Worm (Caenorhabditis elegans): Measurements from ENCODE around the gene F53G2.1.

The F53G2.1 gene

DNA sequence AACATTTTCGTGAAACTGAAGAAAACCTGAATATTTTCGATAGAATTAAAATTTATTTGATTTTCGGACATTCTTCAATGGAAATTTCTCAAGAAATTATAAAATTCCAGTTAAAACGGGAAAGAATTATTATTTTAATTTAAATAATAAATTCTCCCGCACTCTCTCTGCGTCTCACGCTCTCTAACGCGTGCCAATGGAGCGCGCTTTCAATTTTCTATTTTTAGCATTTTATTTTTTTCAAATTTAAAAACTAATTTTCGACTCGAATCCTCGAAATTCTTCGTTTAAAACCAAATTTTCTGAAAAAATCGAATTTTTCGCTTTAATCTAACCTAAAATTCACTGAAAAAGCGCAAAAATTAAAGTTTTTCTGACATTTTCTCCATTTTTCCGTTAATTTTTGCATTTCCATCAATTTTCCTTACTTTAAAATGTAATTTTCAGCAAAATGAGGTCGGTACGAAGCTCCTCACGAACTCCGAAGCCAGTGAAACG is 16.0 kb downstream of the F53G2.1 start, which contains the start of gene gbas-1 (continued):
- TF ChIP-seq xbp-1 (tag; optimal IDR thresholded peaks at IDR 0.05) (peak; percentile 38), hpl-2 (GFP tag; optimal IDR thresholded peaks at IDR 0.05) (no peak), skn-1 (tag; optimal IDR thresholded peaks at IDR 0.05) (peak; percentile 57), nhr-47 (tag; optimal IDR thresholded peaks at IDR 0.05) (no peak), sptf-1 (tag; optimal IDR thresholded peaks at IDR 0.05) (no peak), tlp-1 (tag; optimal IDR thresholded peaks at IDR 0.05) (no peak), hlh-17 (GFP tag; optimal IDR thresholded peaks at IDR 0.05; ENCODE audit: borderline replicate concordance) (no peak), nhr-84 (tag; optimal IDR thresholded peaks at IDR 0.05) (no peak), dsc-1 (tag; optimal IDR thresholded peaks at IDR 0.05) (no peak), tbx-2 (tag; optimal IDR thresholded peaks at IDR 0.05) (peak; percentile 51), nhr-11 (tag; optimal IDR thresholded peaks at IDR 0.05) (no peak), C34B4.2 (tag; optimal IDR thresholded peaks at IDR 0.05) (no peak), blmp-1 (tag; optimal IDR thresholded peaks at IDR 0.05) (peak; percentile 24), unc-86 (tag; optimal IDR thresholded peaks at IDR 0.05) (peak; percentile 20), mef-2 (tag; optimal IDR thresholded peaks at IDR 0.05) (peak; percentile 82), lir-3 (tag; optimal IDR thresholded peaks at IDR 0.05; ENCODE audit: poor library complexity) (no peak), nhr-19 (GFP tag; conservative IDR thresholded peaks at IDR 0.05) (peak; percentile 45), egl-13 (tag; optimal IDR thresholded peaks at IDR 0.05) (no peak), rnt-1 (tag; optimal IDR thresholded peaks at IDR 0.05) (peak; percentile 25), fkh-10 (GFP tag; optimal IDR thresholded peaks at IDR 0.05) (no peak), fos-1 (tag; optimal IDR thresholded peaks at IDR 0.05) (no peak), F16B12.6 (tag; optimal IDR thresholded peaks at IDR 0.05) (peak; percentile 10), vab-15 (tag; optimal IDR thresholded peaks at IDR 0.05) (no peak), snu-23 (GFP tag; optimal IDR thresholded peaks at IDR 0.05) (peak; percentile 49), nhr-20 (tag; optimal IDR thresholded peaks at IDR 0.05) (no peak), elt-2 (tag; optimal IDR thresholded peaks at IDR 0.05) (no peak), fkh-4 (tag; optimal IDR thresholded peaks at IDR 0.05; ENCODE audit: borderline replicate concordance) (no peak), zag-1 (tag; optimal IDR thresholded peaks at IDR 0.05) (no peak), unc-98 (GFP tag; IDR thresholded peaks at IDR 0.05) (no peak), unc-30 (tag; optimal IDR thresholded peaks at IDR 0.05) (no peak), Y116A8C.19 (tag; optimal IDR thresholded peaks at IDR 0.05; ENCODE audit: borderline replicate concordance) (no peak), dpl-1 (GFP tag; optimal IDR thresholded peaks at IDR 0.05) (peak; percentile 78 to 88 (median 80)), swsn-7 (tag; optimal IDR thresholded peaks at IDR 0.05) (peak; percentile 38), mep-1 (tag; optimal IDR thresholded peaks at IDR 0.05) (peak; percentile 66), efl-3 (GFP tag; optimal IDR thresholded peaks at IDR 0.05) (no peak), lin-15B (tag; optimal IDR thresholded peaks at IDR 0.05) (no peak), isw-1 (GFP tag; IDR thresholded peaks at IDR 0.05) (peak; percentile 52)

DNA sequence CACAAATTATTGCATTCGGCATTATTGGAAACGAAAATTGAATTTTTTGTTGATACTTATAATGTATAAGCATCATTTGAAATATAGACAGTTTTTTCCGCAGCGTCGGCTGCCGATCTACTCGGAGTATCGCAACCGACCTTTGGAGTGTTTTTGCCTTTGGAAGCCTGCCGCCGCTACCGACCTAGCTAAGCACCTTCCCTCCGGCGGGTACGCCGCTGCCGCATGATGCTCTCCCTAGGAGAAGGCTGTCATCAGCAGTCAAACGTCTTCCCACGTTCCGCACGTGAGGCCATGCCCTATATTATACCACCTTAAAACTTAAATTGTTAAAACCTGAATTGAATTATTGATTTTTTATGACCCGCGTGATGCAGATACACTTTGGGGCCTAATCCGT is 30.0 kb downstream of the F53G2.1 start:
- TF ChIP-seq xbp-1 (tag; optimal IDR thresholded peaks at IDR 0.05) (no peak), nhr-11 (tag; optimal IDR thresholded peaks at IDR 0.05) (no peak), unc-30 (tag; optimal IDR thresholded peaks at IDR 0.05) (no peak), dsc-1 (tag; optimal IDR thresholded peaks at IDR 0.05) (no peak), mdl-1 (tag; optimal IDR thresholded peaks at IDR 0.05) (no peak), snu-23 (GFP tag; optimal IDR thresholded peaks at IDR 0.05) (no peak)

DNA sequence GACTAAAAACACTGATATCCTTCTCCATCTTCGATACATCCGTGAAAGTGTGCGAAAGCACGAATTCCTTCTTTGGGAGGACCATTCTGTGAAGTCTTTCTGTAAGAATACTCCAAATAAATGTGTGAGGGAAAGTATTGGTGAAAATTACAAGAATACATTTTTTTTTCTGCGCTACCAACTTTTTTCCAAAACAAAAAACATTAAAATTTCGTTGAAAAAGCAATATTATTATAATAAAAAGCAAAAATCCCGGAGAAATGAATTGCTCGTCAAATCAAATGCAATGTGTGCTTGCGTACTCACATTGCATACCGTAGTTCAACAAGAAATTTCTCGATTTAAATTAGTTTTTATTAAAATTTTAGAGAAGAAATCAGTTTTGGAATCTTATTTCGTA is 33.5 kb downstream of the F53G2.1 start, which contains the start of gene bath-13:
TSS of gene bath-13 (minus strand) at position 101 of the 400 bp plus-strand sequence.
- TF ChIP-seq skn-1 (tag; optimal IDR thresholded peaks at IDR 0.05) (no peak), nhr-237 (tag; optimal IDR thresholded peaks at IDR 0.05) (no peak), lsy-2 (tag; optimal IDR thresholded peaks at IDR 0.05) (no peak), nhr-90 (tag; optimal IDR thresholded peaks at IDR 0.05; ENCODE audit: poor library complexity) (no peak), sptf-1 (tag; optimal IDR thresholded peaks at IDR 0.05) (no peak), swsn-7 (tag; optimal IDR thresholded peaks at IDR 0.05) (no peak), rnt-1 (tag; optimal IDR thresholded peaks at IDR 0.05) (no peak), ceh-8 (GFP tag; optimal IDR thresholded peaks at IDR 0.05) (no peak), vab-15 (tag; optimal IDR thresholded peaks at IDR 0.05) (no peak), ets-5 (GFP tag; IDR thresholded peaks at IDR 0.05) (no peak)
